Fruit fly (Drosophila melanogaster) whole organism, pupa: Measurements from ENCODE around the gene CG12945.
A peak's percentile ranks its signal among the peaks of the same experiment; 100 is the strongest.

Experiments used
- CG32121 ChIP-seq: fragments of 200-800 bp; sonication (Bioruptor generic); IDR thresholded peaks from 2 replicates; pipeline ENCODE4 v1.3.6; 2022; ENCODE audit warnings: missing biosample characterization, missing genetic modification characterization
- EcR ChIP-seq: fragments of 200-800 bp; sonication (Bioruptor generic); optimal IDR thresholded peaks from 3 replicates; lab custom pipeline; 2019; ENCODE audit warnings: missing biosample characterization, missing genetic modification characterization, mild to moderate bottlenecking, moderate library complexity, missing genetic modification reagents

DNA sequence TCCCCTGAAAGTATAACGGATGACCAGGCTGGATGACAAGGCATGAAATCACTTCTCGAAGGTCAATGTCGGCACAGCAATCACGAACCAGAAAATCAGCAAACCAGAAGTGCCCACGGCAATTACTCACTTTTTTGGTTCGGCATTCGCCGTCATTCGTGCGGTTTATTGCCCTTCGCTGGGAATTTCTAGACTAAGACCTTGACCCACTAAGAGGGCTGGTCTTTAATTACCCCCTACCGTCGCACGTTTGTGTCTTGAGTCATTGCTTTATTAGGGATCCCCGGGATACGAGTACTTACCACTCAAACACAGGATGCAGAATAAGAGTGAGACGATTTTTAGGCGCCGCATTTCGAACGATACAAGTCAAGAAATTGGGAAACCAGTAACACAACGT, 45.6 kb downstream of the CG12945 start:
- TF ChIP-seq EcR (peak; percentile 76), CG32121 (GFP tag; lab: Robert Waterston, UW) (no peak)
